Worm (Caenorhabditis elegans) whole organism, young adult: ENCODE results near the gene dpy-30.

Source experiments
- B0019.2 ChIP-seq: fragments of 200-800 bp; sonication (Bioruptor generic); conservative IDR thresholded peaks from 2 replicates; pipeline ENCODE4 v1.3.6; 2022; ENCODE audit warnings: missing genetic modification reagents, missing genetic modification characterization, missing compliant biosample characterization
- B0035.1 ChIP-seq: sonication (generic microtip); optimal IDR thresholded peaks from 2 replicates; lab custom pipeline; 2016; ENCODE audit warnings: missing genetic modification characterization, mild to moderate bottlenecking, missing compliant biosample characterization, missing genotype, missing genetic modification reagents
- B0336.3 ChIP-seq: fragments of 200-800 bp; sonication (Bioruptor generic); IDR thresholded peaks from 2 replicates; pipeline ENCODE4 v1.3.6; 2022; ENCODE audit warnings: missing genetic modification characterization, missing compliant biosample characterization
- F10E7.11 ChIP-seq: sonication (generic microtip); optimal IDR thresholded peaks from 2 replicates; lab custom pipeline; 2017; ENCODE audit warnings: mild to moderate bottlenecking, missing genetic modification characterization, moderate library complexity, missing compliant biosample characterization
- F52B5.7 ChIP-seq: sonication (generic microtip); optimal IDR thresholded peaks from 2 replicates; lab custom pipeline; 2016; ENCODE audit warnings: mild to moderate bottlenecking, missing genetic modification characterization, missing compliant biosample characterization
- F57A8.1 ChIP-seq: fragments of 200-800 bp; sonication (Bioruptor generic); optimal IDR thresholded peaks from 2 replicates; lab custom pipeline; 2018; ENCODE audit warnings: mild to moderate bottlenecking, missing genetic modification characterization, moderate library complexity, missing compliant biosample characterization
- F57C9.4 ChIP-seq: sonication (generic microtip); optimal IDR thresholded peaks from 2 replicates; lab custom pipeline; 2017; ENCODE audit warnings: mild to moderate bottlenecking, missing genetic modification characterization, missing compliant biosample characterization
- Y56A3A.18 ChIP-seq: fragments of 200-800 bp; sonication (Bioruptor generic); IDR thresholded peaks from 2 replicates; pipeline ENCODE4 v1.3.6; 2022; ENCODE audit warnings: missing genetic modification reagents, missing genetic modification characterization, missing compliant biosample characterization
- Y67H2A.10 ChIP-seq: fragments of 200-800 bp; sonication (Bioruptor generic); conservative IDR thresholded peaks from 2 replicates; pipeline ENCODE4 v1.3.6; 2022; ENCODE audit warnings: missing genetic modification reagents, missing genetic modification characterization, missing compliant biosample characterization
- Y95B8A.8 ChIP-seq: fragments of 200-800 bp; sonication (Bioruptor generic); IDR thresholded peaks from 2 replicates; pipeline ENCODE4 v1.3.6; 2022; ENCODE audit warnings: missing genetic modification reagents, missing genetic modification characterization, missing compliant biosample characterization
- aptf-2 ChIP-seq: fragments of 200-800 bp; sonication (Bioruptor generic); conservative IDR thresholded peaks from 2 replicates; pipeline ENCODE4 v1.3.6; 2022; ENCODE audit warnings: missing genetic modification reagents, missing genetic modification characterization, missing compliant biosample characterization
- aptf-3 ChIP-seq: fragments of 200-800 bp; sonication (Bioruptor generic); IDR thresholded peaks from 2 replicates; pipeline ENCODE4 v1.3.6; 2022; ENCODE audit warnings: missing genetic modification characterization, missing compliant biosample characterization
- attf-5 ChIP-seq: fragments of 200-800 bp; sonication (Bioruptor generic); optimal IDR thresholded peaks from 2 replicates; lab custom pipeline; 2018; ENCODE audit warnings: mild to moderate bottlenecking, missing genetic modification characterization, missing compliant biosample characterization
- bed-1 ChIP-seq: fragments of 200-800 bp; sonication (Bioruptor generic); IDR thresholded peaks from 2 replicates; pipeline ENCODE4 v1.3.6; 2022; ENCODE audit warnings: missing genetic modification reagents, missing genetic modification characterization, missing compliant biosample characterization
- cebp-2 ChIP-seq: fragments of 200-800 bp; sonication (Bioruptor generic); IDR thresholded peaks from 2 replicates; pipeline ENCODE4 v1.3.6; 2022; ENCODE audit warnings: missing genetic modification characterization, missing compliant biosample characterization
- egrh-3 ChIP-seq: fragments of 200-800 bp; sonication (Bioruptor generic); IDR thresholded peaks from 2 replicates; pipeline ENCODE4 v1.3.6; 2022; ENCODE audit warnings: missing genetic modification reagents, missing genetic modification characterization, missing compliant biosample characterization
- him-1 ChIP-seq: sonication (generic microtip); optimal IDR thresholded peaks from 2 replicates; lab custom pipeline; 2016; ENCODE audit warnings: missing genotype, missing genetic modification reagents, missing genetic modification characterization, missing compliant biosample characterization
- hlh-12 ChIP-seq: sonication (generic microtip); optimal IDR thresholded peaks from 2 replicates; lab custom pipeline; 2016; ENCODE audit warnings: missing genetic modification characterization, missing compliant biosample characterization
- let-526 ChIP-seq: fragments of 200-800 bp; sonication (Bioruptor generic); IDR thresholded peaks from 2 replicates; pipeline ENCODE4 v1.3.6; 2022; ENCODE audit warnings: missing genetic modification reagents, missing genetic modification characterization, missing compliant biosample characterization
- lin-40 ChIP-seq: sonication (generic microtip); optimal IDR thresholded peaks from 2 replicates; lab custom pipeline; 2016; ENCODE audit warnings: missing genetic modification characterization, mild to moderate bottlenecking, missing compliant biosample characterization, missing genotype, missing genetic modification reagents
- lsl-1 ChIP-seq: fragments of 200-800 bp; sonication (Bioruptor generic); optimal IDR thresholded peaks from 2 replicates; lab custom pipeline; 2018; ENCODE audit warnings: mild to moderate bottlenecking, missing genetic modification characterization, moderate library complexity, missing compliant biosample characterization
- mel-28 ChIP-seq: sonication (generic microtip); optimal IDR thresholded peaks from 2 replicates; lab custom pipeline; 2016; ENCODE audit warnings: borderline replicate concordance, mild to moderate bottlenecking, missing genetic modification characterization, missing compliant biosample characterization
- nfya-2 ChIP-seq: fragments of 200-800 bp; sonication (Bioruptor generic); IDR thresholded peaks from 2 replicates; pipeline ENCODE4 v1.3.6; 2022; ENCODE audit warnings: missing genetic modification reagents, missing genetic modification characterization, missing compliant biosample characterization
- pbrm-1 ChIP-seq: fragments of 200-800 bp; sonication (Bioruptor generic); IDR thresholded peaks from 2 replicates; pipeline ENCODE4 v1.3.6; 2022; ENCODE audit warnings: missing genetic modification reagents, missing genetic modification characterization, missing compliant biosample characterization
- rcor-1 ChIP-seq: fragments of 200-800 bp; sonication (Bioruptor generic); IDR thresholded peaks from 2 replicates; pipeline ENCODE4 v1.3.6; 2022; ENCODE audit warnings: missing genetic modification reagents, missing genetic modification characterization, missing compliant biosample characterization
- repo-1 ChIP-seq: sonication (generic microtip); optimal IDR thresholded peaks from 2 replicates; lab custom pipeline; 2017; ENCODE audit warnings: mild to moderate bottlenecking, missing genetic modification characterization, missing compliant biosample characterization
- sea-2 ChIP-seq: fragments of 200-800 bp; sonication (Bioruptor generic); IDR thresholded peaks from 2 replicates; pipeline ENCODE4 v1.3.6; 2022; ENCODE audit warnings: missing genetic modification characterization, missing compliant biosample characterization
- sptf-2 ChIP-seq: fragments of 200-800 bp; sonication (Bioruptor generic); optimal IDR thresholded peaks from 2 replicates; lab custom pipeline; 2018; ENCODE audit warnings: mild to moderate bottlenecking, missing genetic modification characterization, missing compliant biosample characterization
- tbp1 ChIP-seq: fragments of 200-800 bp; sonication (Bioruptor generic); optimal IDR thresholded peaks from 2 replicates; lab custom pipeline; 2018; ENCODE audit warnings: mild to moderate bottlenecking, missing genetic modification characterization, missing compliant biosample characterization
- tbx-9 ChIP-seq: sonication (generic microtip); optimal IDR thresholded peaks from 2 replicates; lab custom pipeline; 2016; ENCODE audit warnings: borderline replicate concordance, missing genetic modification characterization, inconsistent platforms, missing compliant biosample characterization
- unc-62 ChIP-seq: fragments of 150-350 bp; optimal IDR thresholded peaks from 2 replicates; lab custom pipeline; 2014; ENCODE audit warnings: missing biosample characterization, missing genetic modification reagents, missing genetic modification characterization
- ztf-25 ChIP-seq: fragments of 200-800 bp; sonication (Bioruptor generic); IDR thresholded peaks from 2 replicates; pipeline ENCODE4 v1.3.6; 2022; ENCODE audit warnings: missing genetic modification reagents, missing genetic modification characterization, missing compliant biosample characterization
- ztf-3 ChIP-seq: fragments of 200-800 bp; sonication (Bioruptor generic); optimal IDR thresholded peaks from 2 replicates; lab custom pipeline; 2018; ENCODE audit warnings: mild to moderate bottlenecking, missing genetic modification characterization, missing compliant biosample characterization

dpy-30 gene

ce11 chrV:12162220-12162619, 29.1 kb upstream of the dpy-30 start, which contains the start of gene C27A7.5:
Gene C27A7.5, minus strand, starts transcription at chrV:12162320.
- TF ChIP-seq rcor-1: no peak
- no peak for TF ChIP-seq repo-1 (tag; lab: Kevin White, UChicago)
- no peak for TF ChIP-seq lsl-1 (GFP tag; lab: Kevin White, UChicago)

- no peak for TF ChIP-seq Y67H2A.10 (GFP tag; lab: Robert Waterston, UW)
- TF ChIP-seq F57A8.1 (GFP tag; lab: Kevin White, UChicago): no peak
- no peak for TF ChIP-seq cebp-2
- TF ChIP-seq unc-62 (GFP tag; lab: Kevin White, UChicago): no peak
- TF ChIP-seq nfya-2: no peak
- no peak for TF ChIP-seq hlh-12 (tag; lab: Kevin White, UChicago)
- no peak for TF ChIP-seq Y95B8A.8 (GFP tag; lab: Robert Waterston, UW)
- no peak for TF ChIP-seq aptf-3
These were observed 28.4 kb upstream of the dpy-30 start, which contains the start of gene srj-4 for ce11 chrV:12162906-12163305. Gene srj-4, plus strand, starts transcription at chrV:12163206.

ce11 chrV:12167031-12167430, 24.3 kb upstream of the dpy-30 start:
- TF ChIP-seq egrh-3 (peak; percentile 96), aptf-3 (0 out of 2 replicates have a peak, but pooled peaks have one; percentile 66), tbx-9 (no peak)

ce11 chrV:12167653-12168052, 23.7 kb upstream of the dpy-30 start, which contains the start of gene col-37:
Gene col-37, minus strand, starts transcription at chrV:12167753.
- TF ChIP-seq let-526 (GFP tag; lab: Robert Waterston, UW) (no peak), B0035.1 (tag; lab: Kevin White, UChicago) (no peak), B0336.3 (no peak)

ce11 chrV:12170114-12170513, 21.2 kb upstream of the dpy-30 start, which contains the start of gene ZK863.1:
Gene ZK863.1, minus strand, starts transcription at chrV:12170214.
- TF ChIP-seq F57C9.4 (tag; lab: Kevin White, UChicago) (no peak), rcor-1 (no peak), aptf-2 (no peak), Y56A3A.18 (GFP tag; lab: Robert Waterston, UW) (no peak), ztf-25 (GFP tag; lab: Robert Waterston, UW) (no peak), mel-28 (tag; lab: Kevin White, UChicago) (no peak), sptf-2 (no peak), hlh-12 (tag; lab: Kevin White, UChicago) (no peak), sea-2 (no peak), F52B5.7 (tag; lab: Kevin White, UChicago) (no peak), him-1 (tag; lab: Kevin White, UChicago) (no peak), Y67H2A.10 (GFP tag; lab: Robert Waterston, UW) (no peak), lin-40 (tag; lab: Kevin White, UChicago) (no peak), B0019.2 (no peak), bed-1 (no peak), repo-1 (tag; lab: Kevin White, UChicago) (no peak), tbp1 (no peak), ztf-3 (GFP tag; lab: Kevin White, UChicago) (no peak)
- TF ChIP-seq, all 124 proteins: peak for 0

ce11 chrV:12179338-12179737, 12.0 kb upstream of the dpy-30 start, which contains the start of gene clec-224:
Gene clec-224, minus strand, starts transcription at chrV:12179438.
- TF ChIP-seq F10E7.11 (tag; lab: Kevin White, UChicago) (no peak), lsl-1 (GFP tag; lab: Kevin White, UChicago) (no peak), attf-5 (GFP tag; lab: Kevin White, UChicago) (no peak), pbrm-1 (no peak), mel-28 (tag; lab: Kevin White, UChicago) (no peak), lin-40 (tag; lab: Kevin White, UChicago) (no peak)
